Fruit fly (Drosophila melanogaster) Kc167 (cell line): ENCODE data around the gene Jon25Bi.

Experiments
- Myc ChIP-seq: fragments of >200 bp; optimal IDR thresholded peaks from 2 replicates; lab custom pipeline; 2017; ENCODE audit warnings: missing external identifiers
- Sin3A ChIP-seq: fragments of >200 bp; optimal IDR thresholded peaks from 2 replicates; lab custom pipeline; 2018; ENCODE audit warnings: missing external identifiers
- h ChIP-seq: fragments of >200 bp; optimal IDR thresholded peaks from 3 replicates; lab custom pipeline; 2018; ENCODE audit warnings: missing external identifiers
- psq ChIP-seq: fragments of >200 bp; optimal IDR thresholded peaks from 2 replicates; lab custom pipeline; 2017; ENCODE audit warnings: missing external identifiers

- TF ChIP-seq Sin3A (lab: Kevin White, UChicago) (no peak), h (lab: Kevin White, UChicago) (no peak), psq (no peak), Myc (lab: Kevin White, UChicago) (no peak)
These were observed 1.8 kb downstream of the Jon25Bi start, which contains the start of gene Jon25Bii for dm6 chr2L:4953086-4953570.
